Worm (Caenorhabditis elegans): ENCODE measurements around the gene F36H5.8.

ce11 chrII:1722394-1722793 is 28.1 kb downstream of the F36H5.8 start, which contains the start of the genes fbxb-5 and btb-8:
- TF ChIP-seq hlh-30 (tag; optimal IDR thresholded peaks at IDR 0.05; ENCODE audit: insufficient read depth) (no peak), T23F11.4 (GFP tag; optimal IDR thresholded peaks at IDR 0.05) (no peak), pqm-1 (tag; optimal IDR thresholded peaks at IDR 0.05) (no peak), ama-1 (optimal IDR thresholded peaks at IDR 0.05) (no peak), sox-4 (tag; optimal IDR thresholded peaks at IDR 0.05) (no peak), elt-4 (tag; optimal IDR thresholded peaks at IDR 0.05) (no peak)
